Fruit fly (Drosophila melanogaster) whole organism, wandering third instar larva: Measurements from ENCODE around the gene Prx5.

ENCODE experiments used
- Abd-B ChIP-seq: fragments of >200 bp; optimal IDR thresholded peaks from 2 replicates; lab custom pipeline; 2017; ENCODE audit warnings: missing biosample characterization, missing genetic modification characterization
- CG32264 ChIP-seq: fragments of 200-800 bp; sonication (Bioruptor generic); optimal IDR thresholded peaks from 2 replicates; lab custom pipeline; 2016; ENCODE audit warnings: missing biosample characterization, missing genetic modification characterization
- CG9705 ChIP-seq: fragments of 200-800 bp; sonication (Bioruptor generic); optimal IDR thresholded peaks from 2 replicates; lab custom pipeline; 2018; ENCODE audit warnings: missing biosample characterization, mild to moderate bottlenecking, missing genetic modification characterization
- CrebA ChIP-seq: fragments of 200-800 bp; sonication (Bioruptor generic); optimal IDR thresholded peaks from 2 replicates; lab custom pipeline; 2016; ENCODE audit warnings: missing biosample characterization, mild to moderate bottlenecking, missing genetic modification characterization, borderline replicate concordance
- Dfd ChIP-seq: fragments of >200 bp; optimal IDR thresholded peaks from 2 replicates; lab custom pipeline; 2017; ENCODE audit warnings: missing biosample characterization, missing genetic modification characterization
- Dif ChIP-seq: fragments of 200-275, 200-300 bp; sonication (Bioruptor generic); optimal IDR thresholded peaks from 2 replicates; lab custom pipeline; 2018; ENCODE audit warnings: missing biosample characterization, missing genetic modification characterization; ENCODE audit not compliant: partially characterized antibody
- GATAd ChIP-seq: sonication (Bioruptor generic); optimal IDR thresholded peaks from 2 replicates; lab custom pipeline; 2016; ENCODE audit warnings: missing biosample characterization, missing genetic modification characterization
- HLH106 ChIP-seq: fragments of 200-800 bp; optimal IDR thresholded peaks from 3 replicates; lab custom pipeline; 2019; ENCODE audit warnings: missing biosample characterization, mild to moderate bottlenecking, missing genetic modification characterization, moderate library complexity
- Hr78 ChIP-seq: fragments of >200 bp; optimal IDR thresholded peaks from 2 replicates; lab custom pipeline; 2017; ENCODE audit warnings: missing biosample characterization, missing genetic modification characterization
- Hr83 ChIP-seq: fragments of 200-300 bp; sonication (Bioruptor generic); optimal IDR thresholded peaks from 2 replicates; lab custom pipeline; 2016; ENCODE audit warnings: missing biosample characterization, mild to moderate bottlenecking, missing genetic modification characterization, moderate library complexity; ENCODE audit not compliant: poor library complexity, severe bottlenecking
- Jra ChIP-seq: sonication (Bioruptor generic); optimal IDR thresholded peaks from 2 replicates; lab custom pipeline; 2016; ENCODE audit warnings: missing biosample characterization, missing genetic modification characterization
- Mio ChIP-seq: sonication (Bioruptor generic); optimal IDR thresholded peaks from 2 replicates; lab custom pipeline; 2016; ENCODE audit warnings: missing biosample characterization, missing genetic modification characterization
- Myc ChIP-seq: fragments of >200 bp; optimal IDR thresholded peaks from 2 replicates; lab custom pipeline; 2017
- Rel ChIP-seq, 2 experiments: fragments of 200-800 bp; sonication (Bioruptor generic) in 1 of 2; optimal IDR thresholded peaks; 2 replicates in 1 of 2; 3 replicates in 1 of 2; lab custom pipeline; 2016 to 2019; ENCODE audit warnings: mild to moderate bottlenecking in 2 of 2, missing biosample characterization in 2 of 2, missing genetic modification characterization in 2 of 2, moderate library complexity in 1 of 2
- Sp1 ChIP-seq: fragments of 200-800 bp; sonication (Bioruptor generic); optimal IDR thresholded peaks from 3 replicates; lab custom pipeline; 2019; ENCODE audit warnings: missing biosample characterization, mild to moderate bottlenecking, missing genetic modification characterization, moderate library complexity
- Vsx2 ChIP-seq: fragments of 200-300, 225-300 bp; sonication (Bioruptor generic); optimal IDR thresholded peaks from 2 replicates; lab custom pipeline; 2018; ENCODE audit warnings: missing biosample characterization, missing genetic modification characterization; ENCODE audit not compliant: partially characterized antibody
- brk ChIP-seq: fragments of 200-800 bp; sonication (Bioruptor generic); optimal IDR thresholded peaks from 2 replicates; lab custom pipeline; 2016; ENCODE audit warnings: missing biosample characterization, mild to moderate bottlenecking, missing genetic modification characterization
- dl ChIP-seq, 2 experiments: fragments of 175-275, 200-275 bp in 1 of 2; fragments of 200-275 bp in 1 of 2; sonication (Bioruptor generic); optimal IDR thresholded peaks; lab custom pipeline; 2018; ENCODE audit warnings: mild to moderate bottlenecking in 2 of 2, missing biosample characterization in 2 of 2, missing genetic modification characterization in 2 of 2, moderate library complexity in 2 of 2; ENCODE audit not compliant: partially characterized antibody in 2 of 2, insufficient read depth in 1 of 2
- dmrt93B ChIP-seq: fragments of 200-800 bp; sonication (Bioruptor generic); optimal IDR thresholded peaks from 2 replicates; lab custom pipeline; 2018; ENCODE audit warnings: missing biosample characterization, mild to moderate bottlenecking, missing genetic modification characterization
- ey ChIP-seq: fragments of 200-800 bp; sonication (Bioruptor generic); optimal IDR thresholded peaks from 2 replicates; lab custom pipeline; 2016; ENCODE audit warnings: missing biosample characterization, missing genetic modification characterization
- fru ChIP-seq: fragments of 200-800 bp; sonication (Bioruptor generic); optimal IDR thresholded peaks from 3 replicates; lab custom pipeline; 2016; ENCODE audit warnings: missing biosample characterization, mild to moderate bottlenecking, missing genetic modification characterization
- h ChIP-seq: fragments of 200-800 bp; sonication (Bioruptor generic); optimal IDR thresholded peaks from 3 replicates; lab custom pipeline; 2016; ENCODE audit warnings: missing biosample characterization, mild to moderate bottlenecking, missing genetic modification characterization
- jim ChIP-seq: fragments of 175-275, 200-325 bp; sonication (Bioruptor generic); optimal IDR thresholded peaks from 2 replicates; lab custom pipeline; 2016; ENCODE audit warnings: missing biosample characterization, mild to moderate bottlenecking, missing genetic modification characterization
- lola ChIP-seq: fragments of >200 bp; optimal IDR thresholded peaks from 2 replicates; lab custom pipeline; 2017; ENCODE audit warnings: missing biosample characterization, missing genetic modification characterization
- pan ChIP-seq: fragments of >200 bp; optimal IDR thresholded peaks from 2 replicates; lab custom pipeline; 2017
- rgr ChIP-seq: fragments of 200-800 bp; sonication (Bioruptor generic); optimal IDR thresholded peaks from 3 replicates; lab custom pipeline; 2016; ENCODE audit warnings: missing biosample characterization, mild to moderate bottlenecking, missing genetic modification characterization
- sage ChIP-seq: fragments of 200-800 bp; sonication (Bioruptor generic); optimal IDR thresholded peaks from 2 replicates; lab custom pipeline; 2016; ENCODE audit warnings: missing biosample characterization, mild to moderate bottlenecking, missing genetic modification characterization
- sv ChIP-seq: fragments of 200-800 bp; sonication (Bioruptor generic); optimal IDR thresholded peaks from 3 replicates; lab custom pipeline; 2016; ENCODE audit warnings: missing biosample characterization, missing genetic modification characterization
- tai ChIP-seq: sonication (Bioruptor generic); optimal IDR thresholded peaks from 2 replicates; lab custom pipeline; 2016; ENCODE audit warnings: missing biosample characterization, missing genetic modification characterization
- usp ChIP-seq: fragments of >200 bp; optimal IDR thresholded peaks from 2 replicates; lab custom pipeline; 2017; ENCODE audit warnings: missing biosample characterization, missing genetic modification characterization

The Prx5 gene

DNA sequence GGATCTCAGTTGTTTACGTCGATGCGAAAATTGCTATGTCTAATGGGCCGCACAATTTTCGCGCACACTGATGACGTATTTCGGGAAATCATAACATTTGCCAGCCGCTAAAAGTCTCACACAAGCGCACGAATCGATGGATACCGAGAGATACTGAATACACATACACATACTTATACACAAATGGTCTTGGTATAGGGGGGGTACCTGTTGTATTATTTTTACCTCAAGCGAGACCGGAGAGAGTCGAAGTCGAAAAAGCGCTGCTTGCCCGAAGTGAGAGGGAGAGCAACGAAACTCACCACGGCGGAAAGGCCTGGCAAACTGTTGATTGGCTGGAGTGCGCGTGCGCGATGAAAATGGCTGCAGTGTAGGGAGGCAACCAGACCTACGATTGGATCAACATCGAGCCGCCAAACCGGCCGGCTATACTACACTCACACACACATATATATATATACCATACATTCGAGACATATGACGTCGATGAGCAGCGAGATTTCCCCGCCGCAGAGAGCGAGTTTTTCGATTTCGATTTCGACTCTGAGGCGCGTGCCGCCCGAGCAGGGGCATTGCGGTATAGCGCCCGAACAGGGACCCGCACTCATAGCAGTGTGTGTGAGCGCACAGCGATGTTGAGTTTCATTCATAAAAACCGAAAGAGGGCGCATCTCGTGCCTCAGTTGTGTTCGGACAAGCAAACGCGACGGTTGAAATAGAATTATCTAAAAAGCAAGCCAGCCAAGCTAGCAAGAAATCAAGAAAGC lies 45.5 kb downstream of the Prx5 start:
- TF ChIP-seq pan (lab: Kevin White, UChicago) (no peak), tai (GFP tag; lab: Kevin White, UChicago) (no peak), lola (no peak), Abd-B (GFP tag; lab: Kevin White, UChicago) (no peak), rgr (no peak), Vsx2 (GFP tag; lab: Kevin White, UChicago) (peak; percentile 1), CG32264 (GFP tag; lab: Kevin White, UChicago) (no peak), Myc (peak; percentile 42), brk (GFP tag; lab: Kevin White, UChicago) (peak; percentile 3), Dfd (no peak), Rel (GFP tag; optimal IDR thresholded peaks at IDR 0.05; lab: Kevin White, UChicago) (peak; percentile 13), Rel (tag; optimal IDR thresholded peaks at IDR 0.05; lab: Kevin White, UChicago) (no peak), h (GFP tag; lab: Kevin White, UChicago) (peak; percentile 82), Jra (GFP tag; lab: Kevin White, UChicago) (no peak), fru (no peak), Dif (GFP tag; lab: Kevin White, UChicago) (peak; percentile 50), CrebA (GFP tag; lab: Kevin White, UChicago) (peak; percentile 35), dl (GFP tag; optimal IDR thresholded peaks at IDR 0.05; lab: Kevin White, UChicago; ENCODE audit: insufficient read depth in 1 of 2, partially characterized antibody in 2 of 2) (peak in 1 of 2 experiments; percentile 6), usp (GFP tag; lab: Kevin White, UChicago) (no peak), Hr83 (peak; percentile 10)

- TF ChIP-seq Hr83 (no peak), CG9705 (GFP tag; lab: Kevin White, UChicago) (no peak), Jra (GFP tag; lab: Kevin White, UChicago) (no peak), Dif (GFP tag; lab: Kevin White, UChicago) (no peak), GATAd (GFP tag; lab: Kevin White, UChicago) (no peak), CG32264 (GFP tag; lab: Kevin White, UChicago) (no peak), Hr78 (GFP tag; lab: Kevin White, UChicago) (no peak), Vsx2 (GFP tag; lab: Kevin White, UChicago) (no peak), HLH106 (tag; lab: Kevin White, UChicago) (no peak), pan (lab: Kevin White, UChicago) (no peak), jim (no peak), h (GFP tag; lab: Kevin White, UChicago) (no peak), usp (GFP tag; lab: Kevin White, UChicago) (no peak), Mio (GFP tag; lab: Kevin White, UChicago) (no peak), dmrt93B (GFP tag; lab: Kevin White, UChicago) (no peak), rgr (no peak), sage (GFP tag; lab: Kevin White, UChicago) (no peak), ey (GFP tag; lab: Kevin White, UChicago) (no peak)
These were observed 48.4 kb downstream of the Prx5 start for dm6 chr3R:18118695-18119094.

DNA sequence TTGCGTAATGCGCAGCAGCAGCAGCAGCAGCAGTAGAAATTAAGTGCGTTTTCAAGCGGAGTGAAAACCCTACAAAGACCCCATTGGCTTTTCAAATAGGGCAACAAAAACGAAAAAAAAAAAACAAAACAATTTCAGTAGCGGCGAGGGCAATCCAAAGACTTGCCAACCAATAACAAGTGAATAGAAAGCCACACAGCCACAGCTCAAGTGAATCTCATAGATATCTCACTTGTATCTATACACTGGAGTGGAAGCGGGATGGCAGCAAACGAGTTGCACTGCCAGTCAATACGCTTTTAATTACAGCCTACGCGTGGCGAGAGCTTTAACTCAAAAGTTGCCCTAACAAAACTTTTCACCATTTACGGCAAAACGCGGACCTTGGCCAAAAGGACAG lies 48.8 kb downstream of the Prx5 start:
- TF ChIP-seq CG9705 (GFP tag; lab: Kevin White, UChicago) (no peak), Sp1 (GFP tag; lab: Kevin White, UChicago) (no peak), tai (GFP tag; lab: Kevin White, UChicago) (no peak), fru (no peak), rgr (no peak), brk (GFP tag; lab: Kevin White, UChicago) (no peak), Mio (GFP tag; lab: Kevin White, UChicago) (no peak), Dfd (no peak), usp (GFP tag; lab: Kevin White, UChicago) (no peak), Dif (GFP tag; lab: Kevin White, UChicago) (no peak), Hr78 (GFP tag; lab: Kevin White, UChicago) (no peak), Vsx2 (GFP tag; lab: Kevin White, UChicago) (no peak), dmrt93B (GFP tag; lab: Kevin White, UChicago) (no peak), Abd-B (GFP tag; lab: Kevin White, UChicago) (no peak), lola (no peak), sage (GFP tag; lab: Kevin White, UChicago) (no peak), h (GFP tag; lab: Kevin White, UChicago) (no peak), CrebA (GFP tag; lab: Kevin White, UChicago) (no peak), sv (GFP tag; lab: Kevin White, UChicago) (no peak)
